Fruit fly (Drosophila melanogaster): ENCODE results near the gene nonC.

nonC gene

DNA sequence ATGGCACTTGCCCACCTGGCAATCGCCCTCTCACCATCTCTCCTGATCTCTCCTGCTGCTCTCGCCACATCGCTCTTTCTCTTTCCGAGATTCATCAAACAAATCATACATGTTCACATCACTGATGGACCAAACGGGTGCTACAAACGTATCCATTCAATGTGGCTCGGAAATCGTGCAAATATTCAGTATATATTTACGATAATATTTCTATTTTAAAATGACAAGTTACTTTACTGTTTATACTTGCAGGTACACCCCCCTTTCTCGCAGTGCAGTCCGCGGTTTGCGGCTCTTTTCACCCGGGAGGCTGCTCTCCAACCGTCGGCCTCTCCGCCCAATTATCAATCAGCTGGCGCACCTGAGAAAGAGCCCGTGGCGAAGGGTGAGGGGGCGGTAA, 32.8 kb upstream of the nonC start:
- TF ChIP-seq Abd-B (GFP tag; optimal IDR thresholded peaks at IDR 0.05) (no peak), CG9705 (GFP tag; optimal IDR thresholded peaks at IDR 0.05) (no peak), OdsH (GFP tag; optimal IDR thresholded peaks at IDR 0.05) (peak; percentile 74), br (GFP tag; optimal IDR thresholded peaks at IDR 0.05) (peak; percentile 65), woc (GFP tag; optimal IDR thresholded peaks at IDR 0.05) (peak; percentile 33), dl (GFP tag; optimal IDR thresholded peaks at IDR 0.05; ENCODE audit: insufficient read depth in 1 of 2, partially characterized antibody in 2 of 2) (no peak), Hr83 (GFP tag; optimal IDR thresholded peaks at IDR 0.05; ENCODE audit: poor library complexity, severe bottlenecking) (no peak), Mio (GFP tag; optimal IDR thresholded peaks at IDR 0.05) (no peak), sv (GFP tag; optimal IDR thresholded peaks at IDR 0.05) (no peak), HLH106 (tag; optimal IDR thresholded peaks at IDR 0.05) (peak; percentile 50), sage (GFP tag; optimal IDR thresholded peaks at IDR 0.05) (peak; percentile 22), tai (GFP tag; optimal IDR thresholded peaks at IDR 0.05) (no peak), Hr78 (GFP tag; optimal IDR thresholded peaks at IDR 0.05) (no peak), Dfd (GFP tag; optimal IDR thresholded peaks at IDR 0.05) (no peak), rgr (GFP tag; optimal IDR thresholded peaks at IDR 0.05) (peak; percentile 78), fru (GFP tag; optimal IDR thresholded peaks at IDR 0.05) (no peak), psq (GFP tag; optimal IDR thresholded peaks at IDR 0.05) (peak; percentile 54), GATAd (GFP tag; optimal IDR thresholded peaks at IDR 0.05) (no peak), foxo (GFP tag; optimal IDR thresholded peaks at IDR 0.05) (peak in 1 of 2 experiments; percentile 74), ey (GFP tag; optimal IDR thresholded peaks at IDR 0.05) (peak; percentile 71), Vsx2 (GFP tag; optimal IDR thresholded peaks at IDR 0.05; ENCODE audit: partially characterized antibody) (no peak), h (GFP tag; optimal IDR thresholded peaks at IDR 0.05) (peak; percentile 76), CG32264 (GFP tag; optimal IDR thresholded peaks at IDR 0.05) (peak; percentile 12), lola (GFP tag; optimal IDR thresholded peaks at IDR 0.05) (no peak), dsf (GFP tag; optimal IDR thresholded peaks at IDR 0.05; ENCODE audit: borderline replicate concordance) (no peak), Hnf4 (GFP tag; optimal IDR thresholded peaks at IDR 0.05) (no peak), Jra (GFP tag; optimal IDR thresholded peaks at IDR 0.05) (no peak), pan (optimal IDR thresholded peaks at IDR 0.05) (no peak), Myc (optimal IDR thresholded peaks at IDR 0.05) (no peak), Rel (GFP tag; optimal IDR thresholded peaks at IDR 0.05) (no peak), Rel (tag; optimal IDR thresholded peaks at IDR 0.05) (no peak), brk (GFP tag; optimal IDR thresholded peaks at IDR 0.05) (no peak), Dif (GFP tag; optimal IDR thresholded peaks at IDR 0.05; ENCODE audit: partially characterized antibody) (peak; percentile 2), N (GFP tag; optimal IDR thresholded peaks at IDR 0.05) (no peak), dmrt93B (GFP tag; optimal IDR thresholded peaks at IDR 0.05) (peak; percentile 41), CrebA (GFP tag; optimal IDR thresholded peaks at IDR 0.05; ENCODE audit: borderline replicate concordance) (no peak), Sp1 (GFP tag; optimal IDR thresholded peaks at IDR 0.05) (peak; percentile 55), usp (GFP tag; optimal IDR thresholded peaks at IDR 0.05) (no peak), jim (GFP tag; optimal IDR thresholded peaks at IDR 0.05) (no peak)

DNA sequence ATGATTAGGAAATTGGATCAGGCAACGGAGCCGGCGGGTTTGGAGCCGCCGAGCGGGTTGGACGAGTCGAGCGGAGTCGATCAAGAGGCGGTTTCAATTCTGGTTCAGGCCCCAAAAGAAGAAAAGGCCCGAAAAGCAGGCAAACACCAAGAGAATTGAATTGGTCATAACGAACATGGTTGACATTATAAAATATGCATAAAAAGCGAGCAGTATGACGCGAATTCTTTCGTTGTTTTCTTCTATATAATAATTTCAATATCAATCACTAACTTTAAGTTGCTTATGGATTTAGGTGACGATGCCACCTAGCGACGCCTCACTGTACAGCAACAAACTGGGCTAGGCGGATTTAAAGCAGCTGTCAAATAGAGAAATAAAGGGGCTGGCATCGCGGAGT, 31.4 kb upstream of the nonC start:
- no peak for TF ChIP-seq dl (GFP tag; optimal IDR thresholded peaks at IDR 0.05; ENCODE audit: insufficient read depth in 1 of 2, partially characterized antibody in 2 of 2)
- no peak for TF ChIP-seq Vsx2 (GFP tag; optimal IDR thresholded peaks at IDR 0.05; ENCODE audit: partially characterized antibody)
- TF ChIP-seq lola (GFP tag; optimal IDR thresholded peaks at IDR 0.05): no peak
- TF ChIP-seq jim (GFP tag; optimal IDR thresholded peaks at IDR 0.05): no peak
- TF ChIP-seq h (GFP tag; optimal IDR thresholded peaks at IDR 0.05): no peak
- TF ChIP-seq OdsH (GFP tag; optimal IDR thresholded peaks at IDR 0.05): no peak

DNA sequence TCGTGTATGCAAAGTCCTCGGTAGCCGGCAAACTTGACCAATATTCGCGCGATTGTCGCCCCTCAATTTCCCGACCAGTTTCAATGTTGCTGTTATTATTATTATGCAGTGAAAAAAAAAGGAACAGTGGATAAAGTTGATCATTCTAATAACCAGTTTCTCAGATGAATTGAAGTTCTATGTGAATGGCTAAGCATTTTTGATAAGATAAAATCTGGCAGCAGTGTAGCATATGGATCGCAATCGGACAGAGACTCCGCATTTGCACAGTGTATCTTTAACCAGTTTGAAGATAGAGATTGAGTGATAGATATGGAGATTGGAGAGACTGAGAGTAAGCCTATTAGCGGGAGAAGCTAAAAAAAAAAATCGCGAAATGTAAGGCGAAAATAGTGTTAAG, 30.9 kb upstream of the nonC start:
- TF ChIP-seq HLH106 (tag; optimal IDR thresholded peaks at IDR 0.05) (peak; percentile 15), Hnf4 (GFP tag; optimal IDR thresholded peaks at IDR 0.05) (no peak), dmrt93B (GFP tag; optimal IDR thresholded peaks at IDR 0.05) (peak; percentile 8), ey (GFP tag; optimal IDR thresholded peaks at IDR 0.05) (peak; percentile 63), foxo (GFP tag; optimal IDR thresholded peaks at IDR 0.05) (peak in 1 of 2 experiments; percentile 61), fru (GFP tag; optimal IDR thresholded peaks at IDR 0.05) (peak; percentile 56), psq (GFP tag; optimal IDR thresholded peaks at IDR 0.05) (peak; percentile 29), woc (GFP tag; optimal IDR thresholded peaks at IDR 0.05) (peak; percentile 30), Dif (GFP tag; optimal IDR thresholded peaks at IDR 0.05; ENCODE audit: partially characterized antibody) (no peak), Rel (GFP tag; optimal IDR thresholded peaks at IDR 0.05) (no peak), Rel (tag; optimal IDR thresholded peaks at IDR 0.05) (no peak), Vsx2 (GFP tag; optimal IDR thresholded peaks at IDR 0.05; ENCODE audit: partially characterized antibody) (no peak), rgr (GFP tag; optimal IDR thresholded peaks at IDR 0.05) (peak; percentile 69), sv (GFP tag; optimal IDR thresholded peaks at IDR 0.05) (peak; percentile 32), CG32264 (GFP tag; optimal IDR thresholded peaks at IDR 0.05) (no peak), brk (GFP tag; optimal IDR thresholded peaks at IDR 0.05) (no peak), lola (GFP tag; optimal IDR thresholded peaks at IDR 0.05) (no peak), sage (GFP tag; optimal IDR thresholded peaks at IDR 0.05) (no peak), tai (GFP tag; optimal IDR thresholded peaks at IDR 0.05) (no peak), CG9705 (GFP tag; optimal IDR thresholded peaks at IDR 0.05) (no peak), br (GFP tag; optimal IDR thresholded peaks at IDR 0.05) (peak; percentile 29), Sp1 (GFP tag; optimal IDR thresholded peaks at IDR 0.05) (peak; percentile 41), CrebA (GFP tag; optimal IDR thresholded peaks at IDR 0.05; ENCODE audit: borderline replicate concordance) (no peak), usp (GFP tag; optimal IDR thresholded peaks at IDR 0.05) (no peak), h (GFP tag; optimal IDR thresholded peaks at IDR 0.05) (peak; percentile 66), OdsH (GFP tag; optimal IDR thresholded peaks at IDR 0.05) (peak; percentile 45), N (GFP tag; optimal IDR thresholded peaks at IDR 0.05) (no peak)
